Worm (Caenorhabditis elegans) whole organism, L2 larva: ENCODE measurements around the gene D2024.18.

ENCODE experiments used
- C34F6.9 ChIP-seq: fragments of 150-350 bp; optimal IDR thresholded peaks from 2 replicates; lab custom pipeline; 2014; ENCODE audit warnings: missing biosample characterization, missing genetic modification characterization
- F13H6.1 ChIP-seq: sonication (generic microtip); optimal IDR thresholded peaks from 2 replicates; lab custom pipeline; 2016; ENCODE audit warnings: missing genetic modification characterization, missing compliant biosample characterization
- R02D3.7 ChIP-seq: fragments of 150-350 bp; optimal IDR thresholded peaks from 2 replicates; lab custom pipeline; 2014; ENCODE audit warnings: missing biosample characterization, missing genetic modification characterization
- Y55F3AM.14 ChIP-seq: fragments of 200-800 bp; sonication (Bioruptor generic); optimal IDR thresholded peaks from 2 replicates; lab custom pipeline; 2018; ENCODE audit warnings: mild to moderate bottlenecking, missing genetic modification characterization, missing compliant biosample characterization
- ZK546.5 ChIP-seq: sonication (generic microtip); optimal IDR thresholded peaks from 2 replicates; lab custom pipeline; 2017; ENCODE audit warnings: missing biosample characterization, missing genetic modification characterization
- alr-1 ChIP-seq: fragments of 150-350 bp; optimal IDR thresholded peaks from 2 replicates; lab custom pipeline; 2014; ENCODE audit warnings: missing biosample characterization, missing genetic modification characterization
- aly-2 ChIP-seq: fragments of 150-350 bp; optimal IDR thresholded peaks from 2 replicates; lab custom pipeline; 2014; ENCODE audit warnings: missing biosample characterization, missing genetic modification characterization
- ama-1 ChIP-seq: fragments of 150-350 bp; optimal IDR thresholded peaks from 2 replicates; lab custom pipeline; 2018; ENCODE audit warnings: inconsistent platforms
- blmp-1 ChIP-seq: sonication (generic microtip); optimal IDR thresholded peaks from 2 replicates; lab custom pipeline; 2017; ENCODE audit warnings: missing genetic modification characterization, mild to moderate bottlenecking, missing compliant biosample characterization, antibody characterized with exemption, moderate library complexity; ENCODE audit not compliant: insufficient read depth
- ceh-16 ChIP-seq: fragments of 150-350 bp; optimal IDR thresholded peaks from 2 replicates; lab custom pipeline; 2014; ENCODE audit warnings: missing biosample characterization, missing genetic modification characterization
- ceh-82 ChIP-seq: fragments of 150-350 bp; optimal IDR thresholded peaks from 2 replicates; lab custom pipeline; 2014; ENCODE audit warnings: missing biosample characterization, missing genetic modification characterization
- crh-2 ChIP-seq: sonication (generic microtip); optimal IDR thresholded peaks from 2 replicates; lab custom pipeline; 2017; ENCODE audit warnings: missing biosample characterization, missing genetic modification characterization
- dmd-4 ChIP-seq: sonication (generic microtip); optimal IDR thresholded peaks from 2 replicates; lab custom pipeline; 2017; ENCODE audit warnings: missing biosample characterization, missing genetic modification characterization
- egl-27 ChIP-seq: sonication (generic microtip); optimal IDR thresholded peaks from 3 replicates; lab custom pipeline; 2017; ENCODE audit warnings: missing biosample characterization, missing genetic modification reagents, missing genetic modification characterization
- elt-1 ChIP-seq: fragments of 150-350 bp; optimal IDR thresholded peaks from 2 replicates; lab custom pipeline; 2014; ENCODE audit warnings: missing biosample characterization, missing genetic modification characterization
- elt-3 ChIP-seq: sonication (generic microtip); optimal IDR thresholded peaks from 2 replicates; lab custom pipeline; 2017; ENCODE audit warnings: missing biosample characterization, missing genetic modification characterization
- fos-1 ChIP-seq: fragments of 150-350 bp; optimal IDR thresholded peaks from 2 replicates; lab custom pipeline; 2014; ENCODE audit warnings: missing biosample characterization, missing genetic modification characterization
- gmeb-1 ChIP-seq: fragments of 150-350 bp; optimal IDR thresholded peaks from 2 replicates; lab custom pipeline; 2014; ENCODE audit warnings: missing biosample characterization, missing genetic modification characterization
- lin-11 ChIP-seq: fragments of 150-350 bp; sonication (generic microtip); optimal IDR thresholded peaks from 2 replicates; lab custom pipeline; 2014; ENCODE audit warnings: missing biosample characterization, missing genetic modification characterization, inconsistent platforms, mixed read lengths
- lin-13 ChIP-seq: fragments of 150-350 bp; optimal IDR thresholded peaks from 2 replicates; lab custom pipeline; 2014; ENCODE audit warnings: missing biosample characterization, missing genetic modification reagents, missing genetic modification characterization
- lin-39 ChIP-seq: fragments of 150-350 bp; optimal IDR thresholded peaks from 2 replicates; lab custom pipeline; 2014; ENCODE audit warnings: missing biosample characterization, missing genetic modification reagents, missing genetic modification characterization
- lsy-2 ChIP-seq, 2 experiments: fragments of 150-350 bp in 1 of 2; sonication (generic microtip) in 1 of 2; optimal IDR thresholded peaks; 2 replicates each; lab custom pipeline; 2014 to 2017; ENCODE audit warnings: missing biosample characterization in 2 of 2, missing genetic modification characterization in 2 of 2
- mab-5 ChIP-seq: fragments of 150-350 bp; optimal IDR thresholded peaks from 2 replicates; lab custom pipeline; 2014; ENCODE audit warnings: missing biosample characterization, missing genetic modification characterization
- mbf-1 ChIP-seq: sonication (generic microtip); optimal IDR thresholded peaks from 2 replicates; lab custom pipeline; 2017; ENCODE audit warnings: missing biosample characterization, missing genetic modification characterization
- mdl-1 ChIP-seq, 2 experiments: fragments of 150-350 bp in 1 of 2; sonication (generic microtip) in 1 of 2; optimal IDR thresholded peaks; 2 replicates each; lab custom pipeline; 2017; ENCODE audit warnings: missing biosample characterization in 2 of 2, missing genetic modification characterization in 2 of 2
- nhr-10 ChIP-seq: sonication (generic microtip); optimal IDR thresholded peaks from 2 replicates; lab custom pipeline; 2017; ENCODE audit warnings: missing biosample characterization, missing genetic modification characterization
- nhr-11 ChIP-seq: fragments of 150-350 bp; optimal IDR thresholded peaks from 2 replicates; lab custom pipeline; 2014; ENCODE audit warnings: missing biosample characterization, missing genetic modification characterization
- nhr-12 ChIP-seq: fragments of 150-350 bp; optimal IDR thresholded peaks from 2 replicates; lab custom pipeline; 2014; ENCODE audit warnings: missing biosample characterization, missing genetic modification characterization
- nhr-129 ChIP-seq: fragments of 150-350 bp; optimal IDR thresholded peaks from 2 replicates; lab custom pipeline; 2014; ENCODE audit warnings: missing biosample characterization, missing genetic modification characterization
- nhr-21 ChIP-seq: fragments of 150-350 bp; optimal IDR thresholded peaks from 2 replicates; lab custom pipeline; 2014; ENCODE audit warnings: missing biosample characterization, missing genetic modification characterization
- nhr-23 ChIP-seq: fragments of 150-350 bp; optimal IDR thresholded peaks from 2 replicates; lab custom pipeline; 2014; ENCODE audit warnings: missing biosample characterization, missing genetic modification reagents, missing genetic modification characterization
- nhr-237 ChIP-seq: fragments of 150-350 bp; optimal IDR thresholded peaks from 2 replicates; lab custom pipeline; 2014; ENCODE audit warnings: missing biosample characterization, missing genetic modification characterization
- nhr-25 ChIP-seq: fragments of 150-350 bp; sonication (generic microtip); optimal IDR thresholded peaks from 3 replicates; lab custom pipeline; 2014; ENCODE audit warnings: missing biosample characterization, missing genetic modification characterization
- nhr-6 ChIP-seq: fragments of 150-350 bp; optimal IDR thresholded peaks from 2 replicates; lab custom pipeline; 2014; ENCODE audit warnings: missing biosample characterization, missing genetic modification characterization
- nhr-77 ChIP-seq: fragments of 150-350 bp; optimal IDR thresholded peaks from 2 replicates; lab custom pipeline; 2014; ENCODE audit warnings: missing biosample characterization, missing genetic modification characterization
- peb-1 ChIP-seq: fragments of 150-350 bp; optimal IDR thresholded peaks from 2 replicates; lab custom pipeline; 2014; ENCODE audit warnings: missing biosample characterization, missing genetic modification characterization
- sem-4 ChIP-seq: fragments of 150-350 bp; optimal IDR thresholded peaks from 2 replicates; lab custom pipeline; 2014; ENCODE audit warnings: missing biosample characterization, missing genetic modification reagents, missing genetic modification characterization
- skn-1 ChIP-seq: sonication (generic microtip); optimal IDR thresholded peaks from 2 replicates; lab custom pipeline; 2017; ENCODE audit warnings: missing biosample characterization, missing genetic modification characterization
- sma-3 ChIP-seq: sonication (generic microtip); optimal IDR thresholded peaks from 2 replicates; lab custom pipeline; 2016; ENCODE audit warnings: missing genetic modification reagents, missing genetic modification characterization, missing compliant biosample characterization
- sma-9 ChIP-seq, 2 experiments: fragments of 150-350 bp in 1 of 2; sonication (generic microtip) in 1 of 2; optimal IDR thresholded peaks; 2 replicates each; lab custom pipeline; 2014 to 2016; ENCODE audit warnings: missing genetic modification characterization in 2 of 2, mild to moderate bottlenecking in 1 of 2, missing biosample characterization in 1 of 2, missing compliant biosample characterization in 1 of 2, missing genetic modification reagents in 1 of 2, moderate library complexity in 1 of 2
- snpc-4 ChIP-seq: fragments of 150-350 bp; optimal IDR thresholded peaks from 2 replicates; lab custom pipeline; 2014; ENCODE audit warnings: missing biosample characterization, missing genetic modification characterization
- unc-39 ChIP-seq: fragments of 150-350 bp; optimal IDR thresholded peaks from 2 replicates; lab custom pipeline; 2014; ENCODE audit warnings: missing biosample characterization, missing genetic modification characterization
- unc-55 ChIP-seq: fragments of 150-350 bp; sonication (generic microtip); optimal IDR thresholded peaks from 3 replicates; lab custom pipeline; 2014; ENCODE audit warnings: missing biosample characterization, missing genetic modification reagents, missing genetic modification characterization
- unc-62 ChIP-seq: fragments of 150-350 bp; optimal IDR thresholded peaks from 2 replicates; lab custom pipeline; 2014; ENCODE audit warnings: missing biosample characterization, missing genetic modification reagents, missing genetic modification characterization
- zag-1 ChIP-seq: fragments of 150-350 bp; optimal IDR thresholded peaks from 2 replicates; lab custom pipeline; 2014; ENCODE audit warnings: missing biosample characterization, missing genetic modification characterization
- ztf-1 ChIP-seq: fragments of 200-800 bp; sonication (Bioruptor generic); conservative IDR thresholded peaks from 2 replicates; pipeline ENCODE4 v1.3.6; 2022; ENCODE audit warnings: missing genetic modification characterization, missing compliant biosample characterization
- ztf-11 ChIP-seq: sonication (generic microtip); optimal IDR thresholded peaks from 2 replicates; lab custom pipeline; 2017; ENCODE audit warnings: missing biosample characterization, missing genetic modification characterization
- ztf-4 ChIP-seq: fragments of 150-350 bp; optimal IDR thresholded peaks from 2 replicates; lab custom pipeline; 2014; ENCODE audit warnings: missing biosample characterization, missing genetic modification characterization

The D2024.18 gene

ce11 chrIV:7230198-7230597 is 20.1 kb upstream of the D2024.18 start, which contains the start of gene cap-1:
cap-1 (minus strand) TSS chrIV:7230223.
- TF ChIP-seq lin-39 (no peak), nhr-6 (tag; lab: Kevin White, UChicago) (no peak), elt-3 (tag; lab: Kevin White, UChicago) (no peak), fos-1 (tag; lab: Kevin White, UChicago) (peak; percentile 99), ztf-11 (tag; lab: Kevin White, UChicago) (no peak), aly-2 (tag; lab: Kevin White, UChicago) (no peak), nhr-77 (tag; lab: Kevin White, UChicago) (no peak), F13H6.1 (tag; lab: Kevin White, UChicago) (peak; percentile 24), mdl-1 (tag; optimal IDR thresholded peaks at IDR 0.05; lab: Kevin White, UChicago) (no peak), nhr-237 (tag; lab: Kevin White, UChicago) (no peak), blmp-1 (tag; lab: Kevin White, UChicago) (no peak), sem-4 (tag; lab: Kevin White, UChicago) (peak; percentile 84), ztf-4 (tag; lab: Kevin White, UChicago) (no peak), ZK546.5 (tag; lab: Kevin White, UChicago) (no peak), C34F6.9 (tag; lab: Kevin White, UChicago) (peak; percentile 92), zag-1 (no peak), lin-13 (GFP tag; lab: Kevin White, UChicago) (peak; percentile 75), crh-2 (peak; percentile 69), nhr-10 (tag; lab: Kevin White, UChicago) (no peak), ama-1 (no peak), peb-1 (tag; lab: Kevin White, UChicago) (no peak), nhr-129 (tag; lab: Kevin White, UChicago) (peak; percentile 75), snpc-4 (tag; lab: Kevin White, UChicago) (peak; percentile 44), nhr-25 (tag; lab: Kevin White, UChicago) (peak; percentile 29), unc-39 (tag; lab: Kevin White, UChicago) (no peak), ceh-16 (no peak), nhr-11 (tag; lab: Kevin White, UChicago) (no peak), ceh-82 (tag; lab: Kevin White, UChicago) (no peak), skn-1 (no peak), R02D3.7 (tag; lab: Kevin White, UChicago) (no peak), lsy-2 (tag; optimal IDR thresholded peaks at IDR 0.05; lab: Kevin White, UChicago) (peak; percentile 35 to 82), sma-9 (GFP tag; optimal IDR thresholded peaks at IDR 0.05; lab: Kevin White, UChicago) (peak; percentile 66), sma-9 (tag; optimal IDR thresholded peaks at IDR 0.05; lab: Kevin White, UChicago) (no peak), lin-11 (tag; lab: Kevin White, UChicago) (no peak), ztf-1 (GFP tag; lab: Robert Waterston, UW) (no peak), dmd-4 (tag; lab: Kevin White, UChicago) (no peak), mab-5 (tag; lab: Kevin White, UChicago) (peak; percentile 5), elt-1 (tag; lab: Kevin White, UChicago) (no peak), nhr-23 (tag; lab: Kevin White, UChicago) (no peak), mbf-1 (no peak), unc-62 (no peak), egl-27 (tag; lab: Kevin White, UChicago) (no peak), Y55F3AM.14 (GFP tag; lab: Kevin White, UChicago) (no peak), nhr-21 (tag; lab: Kevin White, UChicago) (peak; percentile 6), sma-3 (peak; percentile 75), unc-55 (peak; percentile 88), nhr-12 (no peak), gmeb-1 (tag; lab: Kevin White, UChicago) (peak; percentile 55), alr-1 (tag; lab: Kevin White, UChicago) (no peak)
- TF ChIP-seq, all 48 proteins: peak for 16
